Worm (Caenorhabditis elegans) whole organism, late embryonic: ENCODE data around the gene aman-2.

Experiments used
- C08G9.2 ChIP-seq: sonication (generic microtip); optimal IDR thresholded peaks from 2 replicates; lab custom pipeline; 2016; ENCODE audit warnings: mild to moderate bottlenecking, missing genetic modification characterization, moderate library complexity, missing compliant biosample characterization
- C38D4.7 ChIP-seq: fragments of 200-800 bp; sonication (Bioruptor generic); optimal IDR thresholded peaks from 2 replicates; lab custom pipeline; 2018; ENCODE audit warnings: mild to moderate bottlenecking, missing genetic modification characterization, moderate library complexity, missing compliant biosample characterization
- K09A11.1 ChIP-seq: sonication (generic microtip); optimal IDR thresholded peaks from 2 replicates; lab custom pipeline; 2017; ENCODE audit warnings: antibody characterized with exemption, mild to moderate bottlenecking, missing genetic modification characterization, missing compliant biosample characterization; ENCODE audit not compliant: insufficient read depth
- Y22D7AL.16 ChIP-seq: sonication (generic microtip); optimal IDR thresholded peaks from 2 replicates; lab custom pipeline; 2016; ENCODE audit warnings: missing genetic modification characterization, missing compliant biosample characterization
- ama-1 ChIP-seq: fragments of 150-350 bp; optimal IDR thresholded peaks from 2 replicates; lab custom pipeline; 2014
- ceh-14 ChIP-seq: sonication (generic microtip); optimal IDR thresholded peaks from 2 replicates; lab custom pipeline; 2016; ENCODE audit warnings: missing genotype, missing genetic modification characterization, missing compliant biosample characterization
- ceh-18 ChIP-seq: sonication (generic microtip); optimal IDR thresholded peaks from 2 replicates; lab custom pipeline; 2016; ENCODE audit warnings: missing genetic modification characterization, missing compliant biosample characterization
- ceh-19 ChIP-seq: fragments of 200-800 bp; sonication (Bioruptor generic); optimal IDR thresholded peaks from 2 replicates; lab custom pipeline; 2018; ENCODE audit warnings: mild to moderate bottlenecking, missing genetic modification characterization, missing compliant biosample characterization
- ceh-2 ChIP-seq: sonication (generic microtip); optimal IDR thresholded peaks from 2 replicates; lab custom pipeline; 2016; ENCODE audit warnings: missing genotype, missing genetic modification characterization, missing compliant biosample characterization
- ceh-22 ChIP-seq: sonication (generic microtip); optimal IDR thresholded peaks from 2 replicates; lab custom pipeline; 2017; ENCODE audit warnings: missing biosample characterization, missing genetic modification characterization
- ceh-24 ChIP-seq: sonication (generic microtip); optimal IDR thresholded peaks from 2 replicates; lab custom pipeline; 2016; ENCODE audit warnings: mild to moderate bottlenecking, missing genetic modification characterization, missing compliant biosample characterization
- ceh-31 ChIP-seq: sonication (generic microtip); optimal IDR thresholded peaks from 2 replicates; lab custom pipeline; 2016; ENCODE audit warnings: missing genetic modification characterization, missing compliant biosample characterization
- ceh-34 ChIP-seq: sonication (generic microtip); optimal IDR thresholded peaks from 2 replicates; lab custom pipeline; 2016; ENCODE audit warnings: mild to moderate bottlenecking, missing genetic modification characterization, missing compliant biosample characterization
- dve-1 ChIP-seq: sonication (generic microtip); optimal IDR thresholded peaks from 2 replicates; lab custom pipeline; 2017; ENCODE audit warnings: antibody characterized with exemption, mild to moderate bottlenecking, missing genetic modification characterization, missing compliant biosample characterization
- elt-2 ChIP-seq: sonication (generic microtip); optimal IDR thresholded peaks from 2 replicates; lab custom pipeline; 2016; ENCODE audit warnings: missing genetic modification reagents, missing genetic modification characterization, missing compliant biosample characterization
- ets-4 ChIP-seq: sonication (generic microtip); optimal IDR thresholded peaks from 2 replicates; lab custom pipeline; 2016; ENCODE audit warnings: missing genetic modification characterization, missing compliant biosample characterization
- fax-1 ChIP-seq: sonication (generic microtip); optimal IDR thresholded peaks from 2 replicates; lab custom pipeline; 2016; ENCODE audit warnings: missing genotype, missing genetic modification characterization, missing compliant biosample characterization
- fkh-6 ChIP-seq: sonication (generic microtip); optimal IDR thresholded peaks from 2 replicates; lab custom pipeline; 2016; ENCODE audit warnings: missing genetic modification characterization, missing compliant biosample characterization
- hlh-13 ChIP-seq: fragments of 200-800 bp; sonication (Bioruptor generic); optimal IDR thresholded peaks from 2 replicates; lab custom pipeline; 2018; ENCODE audit warnings: mild to moderate bottlenecking, missing genetic modification characterization, missing compliant biosample characterization
- hlh-15 ChIP-seq: sonication (generic microtip); optimal IDR thresholded peaks from 2 replicates; lab custom pipeline; 2016; ENCODE audit warnings: missing genetic modification characterization, missing compliant biosample characterization
- hlh-6 ChIP-seq: sonication (generic microtip); optimal IDR thresholded peaks from 2 replicates; lab custom pipeline; 2016; ENCODE audit warnings: missing genotype, missing genetic modification characterization, missing compliant biosample characterization
- hlh-8 ChIP-seq: sonication (generic microtip); optimal IDR thresholded peaks from 2 replicates; lab custom pipeline; 2016; ENCODE audit warnings: missing genotype, missing genetic modification characterization, missing compliant biosample characterization
- mec-3 ChIP-seq: sonication (generic microtip); optimal IDR thresholded peaks from 2 replicates; lab custom pipeline; 2016; ENCODE audit warnings: borderline replicate concordance, missing genetic modification characterization, missing compliant biosample characterization
- npax-4 ChIP-seq: sonication (generic microtip); optimal IDR thresholded peaks from 2 replicates; lab custom pipeline; 2016; ENCODE audit warnings: missing genetic modification characterization, missing compliant biosample characterization
- odd-2 ChIP-seq: sonication (generic microtip); optimal IDR thresholded peaks from 2 replicates; lab custom pipeline; 2017; ENCODE audit warnings: antibody characterized with exemption, mild to moderate bottlenecking, missing genetic modification characterization, missing compliant biosample characterization
- pax-1 ChIP-seq: fragments of 150-350 bp; optimal IDR thresholded peaks from 2 replicates; lab custom pipeline; 2014; ENCODE audit warnings: missing biosample characterization, missing genetic modification characterization
- pha-2 ChIP-seq: sonication (generic microtip); optimal IDR thresholded peaks from 2 replicates; lab custom pipeline; 2017; ENCODE audit warnings: mild to moderate bottlenecking, missing genetic modification characterization, missing compliant biosample characterization
- pros-1 ChIP-seq: fragments of 150-350 bp; optimal IDR thresholded peaks from 2 replicates; lab custom pipeline; 2014; ENCODE audit warnings: missing biosample characterization, missing genetic modification reagents, missing genetic modification characterization
- ref-2 ChIP-seq: sonication (generic microtip); optimal IDR thresholded peaks from 2 replicates; lab custom pipeline; 2016; ENCODE audit warnings: missing genetic modification characterization, missing compliant biosample characterization
- rnt-1 ChIP-seq: sonication (generic microtip); optimal IDR thresholded peaks from 2 replicates; lab custom pipeline; 2016; ENCODE audit warnings: missing genetic modification characterization, missing compliant biosample characterization
- sox-2 ChIP-seq: fragments of 200-800 bp; sonication (Bioruptor generic); IDR thresholded peaks from 2 replicates; pipeline ENCODE4 v1.3.6; 2022; ENCODE audit warnings: missing genetic modification reagents, missing genetic modification characterization, missing compliant biosample characterization
- syd-9 ChIP-seq: sonication (generic microtip); optimal IDR thresholded peaks from 2 replicates; lab custom pipeline; 2016; ENCODE audit warnings: mild to moderate bottlenecking, missing genetic modification characterization, moderate library complexity, missing compliant biosample characterization
- tbx-2 ChIP-seq: sonication (generic microtip); optimal IDR thresholded peaks from 2 replicates; lab custom pipeline; 2016; ENCODE audit warnings: missing genetic modification characterization, missing compliant biosample characterization
- unc-55 ChIP-seq: sonication (generic microtip); optimal IDR thresholded peaks from 2 replicates; lab custom pipeline; 2017; ENCODE audit warnings: missing biosample characterization, missing genetic modification reagents, missing genetic modification characterization
- zip-5 ChIP-seq: sonication (generic microtip); optimal IDR thresholded peaks from 2 replicates; lab custom pipeline; 2016; ENCODE audit warnings: missing genetic modification characterization, missing compliant biosample characterization
- ztf-16 ChIP-seq: sonication (generic microtip); optimal IDR thresholded peaks from 2 replicates; lab custom pipeline; 2017; ENCODE audit warnings: missing genetic modification characterization, missing compliant biosample characterization

The aman-2 gene

DNA sequence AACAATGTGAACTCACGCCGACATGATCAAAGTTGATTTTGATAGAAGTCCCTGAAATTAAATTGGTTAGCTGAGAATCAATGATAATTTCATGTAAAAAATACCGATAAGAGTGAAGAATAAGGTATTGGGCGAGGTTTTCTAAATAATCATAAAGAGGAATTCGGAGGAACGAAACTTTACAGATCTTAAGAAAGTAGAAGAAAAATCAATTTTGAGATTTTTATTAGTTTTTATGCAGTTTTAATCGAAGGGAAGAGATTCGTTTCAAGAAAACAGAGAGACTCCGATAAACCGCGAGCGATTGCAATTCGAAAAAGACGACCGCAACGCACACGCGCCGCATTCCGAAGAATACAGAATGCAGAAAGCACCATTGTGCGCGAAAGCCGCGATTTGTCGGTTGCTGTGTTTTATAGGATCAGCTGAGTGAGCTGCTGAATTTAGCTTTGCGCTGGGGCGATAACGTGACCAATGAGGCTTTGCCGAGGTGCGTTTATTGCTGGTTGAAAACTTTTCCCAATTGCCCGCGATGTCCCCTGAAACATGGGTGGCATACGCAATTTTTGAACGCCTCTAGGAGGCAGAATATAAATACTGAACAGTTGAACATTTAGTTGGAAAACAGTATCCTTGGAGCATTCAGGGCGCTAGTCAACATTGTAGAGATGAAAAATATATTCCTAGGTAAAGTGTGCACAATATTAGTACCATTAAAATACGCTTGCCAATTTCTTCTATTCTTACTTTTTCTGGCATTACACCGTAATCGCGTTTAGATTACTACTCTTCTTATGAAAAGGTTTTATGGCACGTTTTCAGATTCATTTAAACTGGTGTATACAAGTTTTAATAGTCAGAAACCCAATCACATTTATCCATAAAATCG lies 46.9 kb upstream of the aman-2 start, which contains the start of gene snr-4 (continued):
- TF ChIP-seq ceh-22 (tag; lab: Kevin White, UChicago): no peak
- TF ChIP-seq ref-2: peak; percentile 58
- TF ChIP-seq elt-2 (tag; lab: Kevin White, UChicago): peak; percentile 58
- no peak for TF ChIP-seq pax-1
- TF ChIP-seq dve-1 (tag; lab: Kevin White, UChicago): peak; percentile 67
- TF ChIP-seq K09A11.1 (tag; lab: Kevin White, UChicago): peak; percentile 10
- peak; percentile 69 for TF ChIP-seq rnt-1
- no peak for TF ChIP-seq npax-4 (tag; lab: Kevin White, UChicago)
- TF ChIP-seq sox-2 (GFP tag; lab: Robert Waterston, UW): peak; percentile 85
- TF ChIP-seq mec-3 (tag; lab: Kevin White, UChicago): no peak
- no peak for TF ChIP-seq syd-9 (tag; lab: Kevin White, UChicago)
- no peak for TF ChIP-seq unc-55 (GFP tag; lab: Kevin White, UChicago)
- TF ChIP-seq C38D4.7 (GFP tag; lab: Kevin White, UChicago): peak; percentile 31
- TF ChIP-seq ets-4: no peak
- TF ChIP-seq ceh-34 (tag; lab: Kevin White, UChicago): peak; percentile 63
- TF ChIP-seq odd-2 (tag; lab: Kevin White, UChicago): no peak

- TF ChIP-seq ama-1 (lab: Kevin White, UChicago) (no peak), hlh-15 (tag; lab: Kevin White, UChicago) (no peak), pha-2 (tag; lab: Kevin White, UChicago) (no peak), zip-5 (tag; lab: Kevin White, UChicago) (no peak), ceh-14 (tag; lab: Kevin White, UChicago) (no peak), hlh-13 (GFP tag; lab: Kevin White, UChicago) (no peak), npax-4 (tag; lab: Kevin White, UChicago) (no peak), elt-2 (tag; lab: Kevin White, UChicago) (no peak), ceh-31 (no peak), hlh-8 (tag; lab: Kevin White, UChicago) (no peak), syd-9 (tag; lab: Kevin White, UChicago) (no peak), pax-1 (no peak), unc-55 (GFP tag; lab: Kevin White, UChicago) (no peak), ceh-24 (tag; lab: Kevin White, UChicago) (no peak)
Measured at ce11 chrV:11978179-11978578, 45.1 kb upstream of the aman-2 start, which contains the start of gene mif-2. mif-2 (minus strand) TSS chrV:11978459.

DNA sequence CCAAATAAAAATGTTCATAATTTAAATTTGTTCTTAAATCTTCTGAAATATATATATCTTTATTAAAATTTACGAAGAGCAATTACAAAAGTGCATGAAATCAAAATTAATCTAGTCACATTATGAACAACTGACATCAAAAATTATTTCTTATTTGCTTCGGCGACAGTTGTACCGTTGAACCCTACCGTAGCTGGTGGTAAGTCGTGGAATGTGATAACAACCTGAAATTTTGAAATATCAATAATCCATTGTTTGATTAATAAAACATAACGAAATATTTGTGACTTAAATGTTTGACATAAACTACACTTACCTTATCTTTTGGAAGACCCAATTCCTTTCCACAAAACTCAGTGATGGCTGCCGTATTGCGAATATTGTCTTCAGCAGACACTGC lies 43.7 kb upstream of the aman-2 start:
- no peak for TF ChIP-seq ceh-19 (GFP tag; lab: Kevin White, UChicago)
- no peak for TF ChIP-seq ceh-14 (tag; lab: Kevin White, UChicago)
- no peak for TF ChIP-seq syd-9 (tag; lab: Kevin White, UChicago)
- TF ChIP-seq hlh-8 (tag; lab: Kevin White, UChicago): no peak
- no peak for TF ChIP-seq hlh-15 (tag; lab: Kevin White, UChicago)
- no peak for TF ChIP-seq tbx-2 (tag; lab: Kevin White, UChicago)
- TF ChIP-seq odd-2 (tag; lab: Kevin White, UChicago): no peak
- TF ChIP-seq, all 69 proteins: peak for 0

- TF ChIP-seq ceh-2 (tag; lab: Kevin White, UChicago) (no peak), C38D4.7 (GFP tag; lab: Kevin White, UChicago) (no peak), unc-55 (GFP tag; lab: Kevin White, UChicago) (no peak), mec-3 (tag; lab: Kevin White, UChicago) (no peak), ztf-16 (tag; lab: Kevin White, UChicago) (no peak), hlh-8 (tag; lab: Kevin White, UChicago) (no peak), Y22D7AL.16 (tag; lab: Kevin White, UChicago) (no peak), ets-4 (no peak), rnt-1 (no peak), C08G9.2 (tag; lab: Kevin White, UChicago) (no peak), npax-4 (tag; lab: Kevin White, UChicago) (no peak), ceh-18 (tag; lab: Kevin White, UChicago) (no peak), pros-1 (tag; lab: Kevin White, UChicago) (no peak), fkh-6 (tag; lab: Kevin White, UChicago) (no peak), hlh-6 (tag; lab: Kevin White, UChicago) (no peak), K09A11.1 (tag; lab: Kevin White, UChicago) (no peak), fax-1 (tag; lab: Kevin White, UChicago) (no peak)
Measured at ce11 chrV:11975233-11975632, 42.2 kb upstream of the aman-2 start, which contains the start of gene cpr-1. cpr-1 (plus strand) TSS chrV:11975551.
